Fruit fly (Drosophila melanogaster): ENCODE data around the gene CG3430.
A peak's percentile ranks its signal among the peaks of the same experiment; 100 is the strongest.

The CG3430 gene

DNA sequence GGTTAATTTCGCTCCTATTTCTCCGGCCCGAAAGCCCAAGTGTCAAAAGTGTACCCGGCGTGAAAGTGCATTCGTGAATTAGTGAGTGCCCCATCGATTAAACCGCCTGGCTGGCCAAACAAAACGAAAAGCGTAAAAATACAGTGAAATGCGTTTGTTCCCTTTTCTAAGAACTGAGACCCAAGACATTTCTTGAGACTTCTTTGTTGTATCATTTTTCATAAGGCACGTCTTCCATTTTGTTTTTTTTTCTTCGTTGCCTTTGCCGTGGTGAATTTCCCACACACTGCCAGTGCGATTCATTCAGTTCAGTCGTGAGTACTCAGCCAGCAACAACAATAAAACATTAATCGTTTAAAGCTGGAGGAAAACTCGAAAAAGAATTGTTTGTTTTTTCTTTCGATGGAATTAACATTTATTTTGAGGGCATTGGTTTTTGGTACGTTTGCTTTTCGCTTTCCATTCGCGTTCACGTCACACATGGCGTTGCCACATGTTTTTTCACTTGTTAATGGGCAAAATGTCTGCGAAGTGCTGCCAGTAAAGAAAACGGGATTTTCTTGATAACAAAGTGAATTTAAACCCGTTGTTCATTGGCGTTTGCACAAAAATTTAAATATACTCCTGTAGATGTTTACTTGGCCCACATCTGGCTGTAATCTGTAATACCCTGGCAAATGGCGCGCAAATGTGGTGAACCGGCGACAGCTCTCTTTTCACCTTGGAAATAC lies 35.3 kb upstream of the CG3430 start (continued):
- TF ChIP-seq CG7556 (GFP tag; optimal IDR thresholded peaks at IDR 0.05) (no peak), E2f2 (GFP tag; IDR thresholded peaks at IDR 0.05) (0 out of 2 replicates have a peak, but pooled peaks have one; percentile 12), cato (GFP tag; optimal IDR thresholded peaks at IDR 0.05; ENCODE audit: borderline replicate concordance) (no peak), Ssrp (tag; optimal IDR thresholded peaks at IDR 0.05) (no peak), CG1647 (GFP tag; optimal IDR thresholded peaks at IDR 0.05) (no peak), CG32772 (GFP tag; IDR thresholded peaks at IDR 0.05) (peak; percentile 24; the same call in 1 of the 2 replicates), CG12769 (tag; optimal IDR thresholded peaks at IDR 0.05) (peak; percentile 50), trem (tag; optimal IDR thresholded peaks at IDR 0.05) (peak; percentile 30), Poxn (GFP tag; IDR thresholded peaks at IDR 0.05) (no peak), CG17186 (GFP tag; optimal IDR thresholded peaks at IDR 0.05) (peak; percentile 22), Xrp1 (GFP tag; IDR thresholded peaks at IDR 0.05) (no peak), sens (GFP tag) (peak; percentile 88), nom (GFP tag; optimal IDR thresholded peaks at IDR 0.05) (peak; percentile 40), CG12659 (GFP tag; optimal IDR thresholded peaks at IDR 0.05) (peak; percentile 13), Dp (GFP tag; optimal IDR thresholded peaks at IDR 0.05) (peak; percentile 22), Adf1 (GFP tag; IDR thresholded peaks at IDR 0.05) (0 out of 2 replicates have a peak, but pooled peaks have one; percentile 3), twi (tag; optimal IDR thresholded peaks at IDR 0.05) (peak; percentile 87), CG43689 (GFP tag; IDR thresholded peaks at IDR 0.05) (no peak), sqz (GFP tag; optimal IDR thresholded peaks at IDR 0.05) (peak; percentile 65), CG6854 (GFP tag; optimal IDR thresholded peaks at IDR 0.05) (no peak), chn (GFP tag; optimal IDR thresholded peaks at IDR 0.05) (peak; percentile 28), phol (tag; optimal IDR thresholded peaks at IDR 0.05) (peak; percentile 71), Blimp-1 (GFP tag; optimal IDR thresholded peaks at IDR 0.05) (peak; percentile 27), emc (GFP tag; optimal IDR thresholded peaks at IDR 0.05) (no peak), CG15073 (GFP tag; optimal IDR thresholded peaks at IDR 0.05) (no peak), jing (GFP tag; optimal IDR thresholded peaks at IDR 0.05) (no peak), CG8944 (GFP tag; optimal IDR thresholded peaks at IDR 0.05) (no peak), E2f1 (GFP tag; IDR thresholded peaks at IDR 0.05) (peak; percentile 35; the same call in 1 of the 2 replicates), Hmx (GFP tag; optimal IDR thresholded peaks at IDR 0.05) (peak; percentile 41), CG17829 (tag; optimal IDR thresholded peaks at IDR 0.05) (peak; percentile 8), CG34422 (GFP tag; IDR thresholded peaks at IDR 0.05) (peak; percentile 59; the same call in 1 of the 3 replicates), CG2712 (tag; optimal IDR thresholded peaks at IDR 0.05) (peak; percentile 13), CG8290 (GFP tag; optimal IDR thresholded peaks at IDR 0.05) (no peak), CG8290 (tag; optimal IDR thresholded peaks at IDR 0.05) (peak in 1 of 2 experiments; percentile 18), CG12236 (GFP tag; optimal IDR thresholded peaks at IDR 0.05) (no peak), gro (GFP tag; optimal IDR thresholded peaks at IDR 0.05) (peak; percentile 34), CG14014 (GFP tag; IDR thresholded peaks at IDR 0.05) (no peak), Sox102F (GFP tag; optimal IDR thresholded peaks at IDR 0.05) (peak; percentile 3), kay (GFP tag; optimal IDR thresholded peaks at IDR 0.05) (peak; percentile 11), Mes4 (GFP tag; optimal IDR thresholded peaks at IDR 0.05) (no peak), CG3281 (GFP tag; optimal IDR thresholded peaks at IDR 0.05) (peak; percentile 29), CG3847 (GFP tag; IDR thresholded peaks at IDR 0.05) (no peak), bbx (GFP tag; IDR thresholded peaks at IDR 0.05; ENCODE audit: partially characterized antibody) (0 out of 2 replicates have a peak, but pooled peaks have one; percentile 16), lilli (GFP tag; optimal IDR thresholded peaks at IDR 0.05) (peak; percentile 37), Med (GFP tag) (peak; percentile 67), gsb-n (tag; optimal IDR thresholded peaks at IDR 0.05) (peak; percentile 16), CG9437 (GFP tag; optimal IDR thresholded peaks at IDR 0.05) (peak; percentile 99), CG17612 (GFP tag; IDR thresholded peaks at IDR 0.05) (no peak), tap (tag; optimal IDR thresholded peaks at IDR 0.05) (peak; percentile 14), ftz-f1 (GFP tag; optimal IDR thresholded peaks at IDR 0.05) (peak; percentile 79)

All from whole organism, embryonic.